Fruit fly (Drosophila melanogaster) whole organism, embryonic: ENCODE measurements around the gene DEF8.

ENCODE experiments used
- CG10654 ChIP-seq: fragments of 200-800 bp; sonication (Bioruptor generic); optimal IDR thresholded peaks from 2 replicates; lab custom pipeline; 2016; ENCODE audit warnings: missing biosample characterization, missing genetic modification characterization
- CG11085 ChIP-seq: fragments of 200-800 bp; sonication (Bioruptor generic); IDR thresholded peaks from 2 replicates; pipeline ENCODE4 v1.3.6; 2022; ENCODE audit warnings: missing biosample characterization, missing genetic modification characterization
- CG12769 ChIP-seq: fragments of 200-800 bp; sonication (Bioruptor generic); optimal IDR thresholded peaks from 2 replicates; lab custom pipeline; 2019; ENCODE audit warnings: missing biosample characterization, mild to moderate bottlenecking, missing genetic modification characterization, moderate library complexity
- CG12942 ChIP-seq: fragments of 200-800 bp; sonication (Bioruptor generic); optimal IDR thresholded peaks from 3 replicates; lab custom pipeline; 2016; ENCODE audit warnings: missing biosample characterization, missing genetic modification characterization
- CG13424 ChIP-seq: fragments of 200-800 bp; sonication (Bioruptor generic); optimal IDR thresholded peaks from 2 replicates; lab custom pipeline; 2019; ENCODE audit warnings: missing biosample characterization, mild to moderate bottlenecking, missing genetic modification characterization, moderate library complexity
- CG1603 ChIP-seq: fragments of 200-800 bp; sonication (Bioruptor generic); optimal IDR thresholded peaks from 2 replicates; lab custom pipeline; 2019; ENCODE audit warnings: missing biosample characterization, mild to moderate bottlenecking, missing genetic modification characterization, moderate library complexity
- CG17186 ChIP-seq: fragments of 200-800 bp; sonication (Bioruptor generic); optimal IDR thresholded peaks from 3 replicates; lab custom pipeline; 2017; ENCODE audit warnings: missing biosample characterization, missing genetic modification reagents, missing genetic modification characterization
- CG17328 ChIP-seq: fragments of 200-800 bp; sonication (Bioruptor generic); IDR thresholded peaks from 2 replicates; pipeline ENCODE4 v1.3.6; 2022; ENCODE audit warnings: missing biosample characterization, missing genetic modification characterization
- CG2889 ChIP-seq: fragments of 200-800 bp; sonication (Bioruptor generic); IDR thresholded peaks from 3 replicates; pipeline ENCODE4 v1.3.6; 2022; ENCODE audit warnings: missing biosample characterization, missing genetic modification characterization
- CG3065 ChIP-seq: fragments of 200-800 bp; sonication (Bioruptor generic); optimal IDR thresholded peaks from 2 replicates; lab custom pipeline; 2016; ENCODE audit warnings: missing biosample characterization, missing genetic modification characterization
- CG32767 ChIP-seq: fragments of 200-800 bp; sonication (Bioruptor generic); IDR thresholded peaks from 2 replicates; pipeline ENCODE4 v1.3.6; 2022; ENCODE audit warnings: missing biosample characterization, missing genetic modification characterization
- CG3281 ChIP-seq: fragments of 200-800 bp; sonication (Bioruptor generic); optimal IDR thresholded peaks from 3 replicates; lab custom pipeline; 2017; ENCODE audit warnings: missing biosample characterization, mild to moderate bottlenecking, missing genetic modification characterization
- CG34422 ChIP-seq: fragments of 200-800 bp; sonication (Bioruptor generic); IDR thresholded peaks from 3 replicates; pipeline ENCODE4 v1.3.6; 2022; ENCODE audit warnings: missing biosample characterization, missing genetic modification characterization
- CG3995 ChIP-seq: fragments of 200-800 bp; sonication (Bioruptor generic); optimal IDR thresholded peaks from 3 replicates; lab custom pipeline; 2016; ENCODE audit warnings: missing biosample characterization, missing genetic modification characterization
- CG4328 ChIP-seq: fragments of 200-800 bp; sonication (Bioruptor generic); optimal IDR thresholded peaks from 3 replicates; lab custom pipeline; 2017; ENCODE audit warnings: missing biosample characterization, missing genetic modification reagents, missing genetic modification characterization
- CG6175 ChIP-seq: fragments of 200-800 bp; sonication (Bioruptor generic); IDR thresholded peaks from 3 replicates; pipeline ENCODE4 v1.3.6; 2022; ENCODE audit warnings: missing biosample characterization, missing genetic modification characterization
- CG6765 ChIP-seq: fragments of 200-800 bp; sonication (Bioruptor generic); optimal IDR thresholded peaks from 3 replicates; lab custom pipeline; 2017; ENCODE audit warnings: missing biosample characterization, mild to moderate bottlenecking, missing genetic modification characterization
- CG7372 ChIP-seq: fragments of 200-800 bp; sonication (Bioruptor generic); IDR thresholded peaks from 2 replicates; pipeline ENCODE4 v1.3.6; 2022; ENCODE audit warnings: missing biosample characterization, missing genetic modification characterization
- CG8478 ChIP-seq: fragments of >200 bp; optimal IDR thresholded peaks from 2 replicates; lab custom pipeline; 2018
- Dbx ChIP-seq: fragments of 200-800 bp; sonication (Bioruptor generic); IDR thresholded peaks from 3 replicates; pipeline ENCODE4 v1.3.6; 2022; ENCODE audit warnings: missing biosample characterization, missing genetic modification characterization
- Dp ChIP-seq: fragments of 200-800 bp; sonication (Bioruptor generic); optimal IDR thresholded peaks from 2 replicates; lab custom pipeline; 2018; ENCODE audit warnings: missing biosample characterization, mild to moderate bottlenecking, missing genetic modification characterization, moderate library complexity
- H2.0 ChIP-seq: fragments of 200-800 bp; sonication (Bioruptor generic); IDR thresholded peaks from 2 replicates; pipeline ENCODE4 v1.3.6; 2022; ENCODE audit warnings: missing biosample characterization, missing genetic modification characterization
- Jarid2 ChIP-seq: fragments of 200-800 bp; sonication (Bioruptor generic); optimal IDR thresholded peaks from 3 replicates; lab custom pipeline; 2017; ENCODE audit warnings: mild to moderate bottlenecking, missing biosample characterization, missing genetic modification reagents, missing genetic modification characterization
- Kr ChIP-seq: fragments of 200-800 bp; sonication (Bioruptor generic); optimal IDR thresholded peaks from 2 replicates; lab custom pipeline; 2017; ENCODE audit warnings: missing biosample characterization, mild to moderate bottlenecking, missing genetic modification characterization
- Lhr ChIP-seq: fragments of 200-800 bp; sonication (Bioruptor generic); optimal IDR thresholded peaks from 3 replicates; lab custom pipeline; 2017; ENCODE audit warnings: mild to moderate bottlenecking, missing biosample characterization, missing genetic modification reagents, missing genetic modification characterization
- MTF-1 ChIP-seq: fragments of 200-800 bp; sonication (Bioruptor generic); optimal IDR thresholded peaks from 2 replicates; lab custom pipeline; 2018; ENCODE audit warnings: missing biosample characterization, mild to moderate bottlenecking, missing genetic modification characterization, borderline replicate concordance
- Mes4 ChIP-seq: fragments of 200-800 bp; sonication (Bioruptor generic); optimal IDR thresholded peaks from 2 replicates; lab custom pipeline; 2016; ENCODE audit warnings: missing biosample characterization, missing genetic modification characterization
- Oaz ChIP-seq: fragments of 200-800 bp; sonication (Bioruptor generic); IDR thresholded peaks from 2 replicates; pipeline ENCODE4 v1.3.6; 2022; ENCODE audit warnings: missing biosample characterization, missing genetic modification characterization
- Optix ChIP-seq: fragments of 200-800 bp; sonication (Bioruptor generic); IDR thresholded peaks from 3 replicates; pipeline ENCODE4 v1.3.6; 2022; ENCODE audit warnings: missing biosample characterization, missing genetic modification characterization
- Side ChIP-seq: fragments of 200-800 bp; sonication (Bioruptor generic); optimal IDR thresholded peaks from 2 replicates; lab custom pipeline; 2016; ENCODE audit warnings: missing biosample characterization, missing genetic modification characterization
- Sry-β ChIP-seq: fragments of 200-800 bp; sonication (Bioruptor generic); optimal IDR thresholded peaks from 2 replicates; lab custom pipeline; 2018; ENCODE audit warnings: missing biosample characterization, mild to moderate bottlenecking, missing genetic modification characterization, moderate library complexity
- Xrp1 ChIP-seq: fragments of 200-800 bp; sonication (Bioruptor generic); IDR thresholded peaks from 2 replicates; pipeline ENCODE4 v1.3.6; 2022; ENCODE audit warnings: missing biosample characterization, missing genetic modification characterization
- ap ChIP-seq: fragments of 200-800 bp; sonication (Bioruptor generic); IDR thresholded peaks from 2 replicates; pipeline ENCODE4 v1.3.6; 2022; ENCODE audit warnings: missing biosample characterization, missing genetic modification characterization
- ase ChIP-seq: fragments of 200-800 bp; sonication (Bioruptor generic); IDR thresholded peaks from 3 replicates; pipeline ENCODE4 v1.3.6; 2022; ENCODE audit warnings: missing biosample characterization, missing genetic modification characterization
- bowl ChIP-seq: fragments of 200-800 bp; sonication (Bioruptor generic); IDR thresholded peaks from 2 replicates; pipeline ENCODE4 v1.3.6; 2022; ENCODE audit warnings: missing biosample characterization, missing genetic modification characterization
- bsh ChIP-seq, 2 experiments: fragments of 200-800 bp; sonication (Bioruptor generic); optimal IDR thresholded peaks; 2 replicates each; lab custom pipeline; 2017 to 2018; ENCODE audit warnings: mild to moderate bottlenecking in 2 of 2, missing biosample characterization in 2 of 2, missing genetic modification characterization in 2 of 2, moderate library complexity in 1 of 2
- cato ChIP-seq: fragments of 200-800 bp; sonication (Bioruptor generic); optimal IDR thresholded peaks from 2 replicates; lab custom pipeline; 2016; ENCODE audit warnings: missing biosample characterization, missing genetic modification characterization, borderline replicate concordance
- chm ChIP-seq: fragments of 200-800 bp; sonication (Bioruptor generic); IDR thresholded peaks from 2 replicates; pipeline ENCODE4 v1.3.6; 2022; ENCODE audit warnings: missing biosample characterization, missing genetic modification characterization
- chn ChIP-seq: fragments of 200-800 bp; sonication (Bioruptor generic); optimal IDR thresholded peaks from 2 replicates; lab custom pipeline; 2016; ENCODE audit warnings: missing biosample characterization, missing genetic modification characterization
- ci ChIP-seq: fragments of 200-800 bp; sonication (Bioruptor generic); IDR thresholded peaks from 3 replicates; pipeline ENCODE4 v1.3.6; 2022; ENCODE audit warnings: missing biosample characterization, missing genetic modification characterization
- esg ChIP-seq: fragments of 200-800 bp; sonication (Bioruptor generic); conservative IDR thresholded peaks from 2 replicates; pipeline ENCODE4 v1.3.6; 2022; ENCODE audit warnings: missing biosample characterization, missing genetic modification characterization
- gsb ChIP-seq: fragments of 200-800 bp; sonication (Bioruptor generic); IDR thresholded peaks from 2 replicates; pipeline ENCODE4 v1.3.6; 2022; ENCODE audit warnings: missing biosample characterization, missing genetic modification characterization
- ken ChIP-seq: fragments of 200-800 bp; sonication (Bioruptor generic); IDR thresholded peaks from 3 replicates; pipeline ENCODE4 v1.3.6; 2022; ENCODE audit warnings: missing biosample characterization, missing genetic modification characterization
- lmd ChIP-seq: fragments of 200-800 bp; sonication (Bioruptor generic); IDR thresholded peaks from 2 replicates; pipeline ENCODE4 v1.3.6; 2022; ENCODE audit warnings: missing biosample characterization, missing genetic modification characterization
- nau ChIP-seq: fragments of 200-800 bp; sonication (Bioruptor generic); optimal IDR thresholded peaks from 3 replicates; lab custom pipeline; 2017; ENCODE audit warnings: missing biosample characterization, mild to moderate bottlenecking, missing genetic modification characterization, missing genetic modification reagents
- org-1 ChIP-seq: fragments of 200-800 bp; sonication (Bioruptor generic); optimal IDR thresholded peaks from 2 replicates; lab custom pipeline; 2017; ENCODE audit warnings: missing biosample characterization, missing genetic modification characterization
- pfk ChIP-seq: fragments of 200-800 bp; sonication (Bioruptor generic); optimal IDR thresholded peaks from 2 replicates; lab custom pipeline; 2018; ENCODE audit warnings: missing biosample characterization, mild to moderate bottlenecking, missing genetic modification characterization, moderate library complexity
- slbo ChIP-seq: fragments of 200-800 bp; sonication (Bioruptor generic); IDR thresholded peaks from 2 replicates; pipeline ENCODE4 v1.3.6; 2022; ENCODE audit warnings: missing biosample characterization, missing genetic modification characterization
- sob ChIP-seq: fragments of 200-800 bp; sonication (Bioruptor generic); IDR thresholded peaks from 2 replicates; pipeline ENCODE4 v1.3.6; 2022; ENCODE audit warnings: missing biosample characterization, missing genetic modification characterization
- stc ChIP-seq: fragments of 200-800 bp; sonication (Bioruptor generic); IDR thresholded peaks from 2 replicates; pipeline ENCODE4 v1.3.6; 2022; ENCODE audit warnings: missing biosample characterization, missing genetic modification characterization
- tx ChIP-seq: fragments of 200-800 bp; sonication (Bioruptor generic); optimal IDR thresholded peaks from 2 replicates; lab custom pipeline; 2016; ENCODE audit warnings: missing biosample characterization, missing genetic modification characterization
- zf30C ChIP-seq: fragments of 200-800 bp; sonication (Bioruptor generic); optimal IDR thresholded peaks from 3 replicates; lab custom pipeline; 2018; ENCODE audit warnings: missing biosample characterization, mild to moderate bottlenecking, missing genetic modification characterization

The DEF8 gene

DNA sequence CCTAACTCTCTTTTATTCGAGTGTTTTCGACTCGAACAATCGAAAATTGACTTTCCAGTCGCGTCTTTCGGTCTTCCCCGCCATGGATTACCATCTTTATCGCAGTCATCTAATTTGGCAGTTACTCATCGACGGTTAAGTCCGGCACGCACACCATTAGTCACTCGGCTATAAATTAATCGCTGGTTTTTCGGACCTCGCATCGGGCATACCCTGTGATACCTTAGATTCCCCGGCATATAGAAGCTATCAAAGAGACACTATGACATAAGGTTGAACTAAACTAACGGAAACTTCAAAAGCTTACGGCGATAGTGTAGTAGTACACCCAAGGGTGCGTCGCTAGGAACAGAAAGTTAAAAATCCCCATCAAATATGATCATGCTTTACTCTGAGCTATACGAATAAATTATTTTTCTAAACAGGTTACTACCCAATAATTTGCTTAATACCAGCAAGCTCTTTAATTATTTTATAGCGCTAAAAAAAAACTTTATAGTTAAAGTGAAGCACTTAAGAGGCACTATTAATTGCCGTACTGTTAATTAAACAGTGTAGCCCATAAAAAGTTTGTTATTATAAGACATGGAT lies 47.0 kb downstream of the DEF8 start (continued):
- TF ChIP-seq CG6175 (GFP tag; lab: Robert Waterston, UW): 0 out of 3 replicates have a peak, but pooled peaks have one; percentile 25
- no peak for TF ChIP-seq Dp (GFP tag; lab: Kevin White, UChicago)
- no peak for TF ChIP-seq chm (GFP tag; lab: Robert Waterston, UW)
- TF ChIP-seq H2.0: no peak
- peak; percentile 50 for TF ChIP-seq slbo
- TF ChIP-seq nau (GFP tag; lab: Kevin White, UChicago): no peak
- TF ChIP-seq Dbx (GFP tag; lab: Robert Waterston, UW): peak; percentile 29; the same call in 1 of the 3 replicates
- no peak for TF ChIP-seq cato (GFP tag; lab: Kevin White, UChicago)
- TF ChIP-seq CG3065 (GFP tag; lab: Kevin White, UChicago): no peak
- peak; percentile 46 for TF ChIP-seq CG3281 (GFP tag; lab: Kevin White, UChicago)
- TF ChIP-seq Lhr (GFP tag; lab: Kevin White, UChicago): no peak
- TF ChIP-seq CG10654 (GFP tag; lab: Kevin White, UChicago): no peak
- peak; percentile 25; the same call in 1 of the 2 replicates for TF ChIP-seq lmd (GFP tag; lab: Robert Waterston, UW)
- TF ChIP-seq Xrp1: no peak
- no peak for TF ChIP-seq CG32767 (GFP tag; lab: Robert Waterston, UW)
- TF ChIP-seq Kr: no peak
- TF ChIP-seq CG7372 (GFP tag; lab: Robert Waterston, UW): no peak
- no peak for TF ChIP-seq CG17186 (GFP tag; lab: Kevin White, UChicago)
- no peak for TF ChIP-seq CG8478 (lab: Kevin White, UChicago)
- TF ChIP-seq bsh (GFP tag; optimal IDR thresholded peaks at IDR 0.05; lab: Kevin White, UChicago): no peak
- TF ChIP-seq ap (GFP tag; lab: Robert Waterston, UW): no peak
- TF ChIP-seq MTF-1 (GFP tag; lab: Kevin White, UChicago): no peak
- TF ChIP-seq CG2889 (GFP tag; lab: Robert Waterston, UW): no peak
- TF ChIP-seq CG13424 (tag; lab: Kevin White, UChicago): no peak
- no peak for TF ChIP-seq CG4328 (GFP tag; lab: Kevin White, UChicago)
- TF ChIP-seq chn (GFP tag; lab: Kevin White, UChicago): no peak
- no peak for TF ChIP-seq Mes4 (GFP tag; lab: Kevin White, UChicago)
- no peak for TF ChIP-seq gsb (GFP tag; lab: Robert Waterston, UW)
- TF ChIP-seq Oaz: no peak
- peak; percentile 43; the same call in 1 of the 3 replicates for TF ChIP-seq ci (GFP tag; lab: Robert Waterston, UW)
- TF ChIP-seq tx (GFP tag; lab: Kevin White, UChicago): no peak
- no peak for TF ChIP-seq Sry-β (GFP tag; lab: Kevin White, UChicago)
- peak; percentile 52 for TF ChIP-seq CG12769
- TF ChIP-seq org-1 (GFP tag; lab: Kevin White, UChicago): no peak
- no peak for TF ChIP-seq Jarid2
- peak; percentile 10 for TF ChIP-seq CG1603 (tag; lab: Kevin White, UChicago)
- no peak for TF ChIP-seq sob
- no peak for TF ChIP-seq Side (GFP tag; lab: Kevin White, UChicago)
- no peak for TF ChIP-seq Optix (GFP tag; lab: Robert Waterston, UW)
- no peak for TF ChIP-seq CG17328
- no peak for TF ChIP-seq bowl
- 0 out of 3 replicates have a peak, but pooled peaks have one; percentile 35 for TF ChIP-seq ase (GFP tag; lab: Robert Waterston, UW)
- TF ChIP-seq ken (GFP tag; lab: Robert Waterston, UW): no peak
- TF ChIP-seq esg: 0 out of 2 replicates have a peak, but pooled peaks have one; percentile 13
- no peak for TF ChIP-seq stc (GFP tag; lab: Robert Waterston, UW)
- TF ChIP-seq zf30C (GFP tag; lab: Kevin White, UChicago): no peak
- no peak for TF ChIP-seq pfk (GFP tag; lab: Kevin White, UChicago)
- TF ChIP-seq CG34422 (GFP tag; lab: Robert Waterston, UW): no peak
- TF ChIP-seq CG12942 (GFP tag; lab: Kevin White, UChicago): no peak
- no peak for TF ChIP-seq CG6765 (GFP tag; lab: Kevin White, UChicago)
- no peak for TF ChIP-seq CG3995 (GFP tag; lab: Kevin White, UChicago)
- no peak for TF ChIP-seq CG11085 (GFP tag; lab: Robert Waterston, UW)
